Fruit fly (Drosophila melanogaster): Measurements from ENCODE around the gene Schip1.

- TF ChIP-seq Snoo (tag; optimal IDR thresholded peaks at IDR 0.05) = no peak
- no peak for TF ChIP-seq CG4496 (GFP tag; IDR thresholded peaks at IDR 0.05)
- no peak for TF ChIP-seq CG12605 (GFP tag; IDR thresholded peaks at IDR 0.05)
- TF ChIP-seq EcR (GFP tag; optimal IDR thresholded peaks at IDR 0.05) = no peak
- TF ChIP-seq CG17806 (tag; optimal IDR thresholded peaks at IDR 0.05) = no peak
- TF ChIP-seq CG9948 (tag; optimal IDR thresholded peaks at IDR 0.05) = no peak
- TF ChIP-seq CG14655 (GFP tag; optimal IDR thresholded peaks at IDR 0.05) = no peak
- TF ChIP-seq fd96Ca (GFP tag; IDR thresholded peaks at IDR 0.05) = no peak
- TF ChIP-seq Pif1A (GFP tag; optimal IDR thresholded peaks at IDR 0.05) = no peak
- no peak for TF ChIP-seq Ets98B (GFP tag; IDR thresholded peaks at IDR 0.05)
Measured at dm6 chr2L:10315888-10316287, 15.0 kb downstream of the Schip1 start.

All from whole organism, pupa.